Worm (Caenorhabditis elegans): Measurements from ENCODE around the gene clec-185.

DNA sequence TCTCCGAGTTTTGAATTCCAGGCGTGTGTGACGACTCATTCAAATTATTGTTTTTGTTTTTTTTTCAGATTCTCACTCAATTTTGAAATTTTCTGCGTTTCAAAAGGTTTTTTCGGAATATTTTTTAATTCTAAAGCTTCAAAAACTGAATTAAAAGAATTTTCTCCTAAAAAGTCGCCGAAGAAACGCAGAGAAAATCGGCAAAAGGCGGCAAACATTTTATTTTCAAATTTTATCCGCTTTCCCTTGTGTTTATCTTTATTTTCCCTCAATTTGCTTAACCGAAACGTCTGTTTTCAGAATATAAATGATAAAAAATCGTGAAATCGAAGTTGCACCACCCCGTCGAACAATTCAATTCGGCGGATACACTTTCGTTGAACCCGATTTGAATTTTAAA is 52.0 kb downstream of the clec-185 start, which contains the start of gene him-6:
- TF ChIP-seq unc-39 (tag; optimal IDR thresholded peaks at IDR 0.05) (no peak), pha-4 (tag; optimal IDR thresholded peaks at IDR 0.05) (no peak), mep-1 (tag; optimal IDR thresholded peaks at IDR 0.05) (no peak)

Data from whole organism, mixed stage, embryonic.